Worm (Caenorhabditis elegans): ENCODE measurements around the gene pst-2.
A peak's percentile ranks its signal among the peaks of the same experiment; 100 is the strongest.

Gene pst-2

DNA sequence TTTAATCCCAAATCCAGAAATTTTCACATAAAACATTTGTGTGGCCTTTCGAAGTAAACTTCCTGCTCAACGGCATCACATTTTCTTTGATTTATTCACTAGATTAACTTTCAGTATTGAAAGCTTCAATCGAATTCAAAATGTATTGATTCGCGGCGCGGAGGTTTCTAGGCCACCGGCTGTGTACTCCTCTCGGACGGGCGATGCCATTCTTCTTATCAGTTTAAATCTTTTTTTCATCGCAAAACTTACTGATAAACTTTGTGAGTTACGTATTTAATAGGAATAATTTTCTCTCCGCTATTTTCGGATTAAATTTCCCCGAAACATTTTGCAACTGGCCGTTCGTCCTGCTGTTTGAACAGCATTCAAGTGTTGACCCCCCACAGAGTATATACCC, 41.7 kb downstream of the pst-2 start:
- TF ChIP-seq madf-8 (GFP tag; conservative IDR thresholded peaks at IDR 0.05), result no peak
- no peak for TF ChIP-seq F57A8.1 (GFP tag; optimal IDR thresholded peaks at IDR 0.05)
- peak; percentile 16 for TF ChIP-seq tlf-1 (GFP tag; optimal IDR thresholded peaks at IDR 0.05)
- peak; percentile 4 for TF ChIP-seq somi-1 (GFP tag; optimal IDR thresholded peaks at IDR 0.05)
- peak; percentile 62; the same call in 1 of the 2 replicates for TF ChIP-seq Y67H2A.10 (GFP tag; conservative IDR thresholded peaks at IDR 0.05)
- no peak for TF ChIP-seq xnd-1 (tag; optimal IDR thresholded peaks at IDR 0.05)
- TF ChIP-seq F52B5.7 (tag; optimal IDR thresholded peaks at IDR 0.05), result no peak
- TF ChIP-seq egrh-3 (GFP tag; IDR thresholded peaks at IDR 0.05), result no peak
- TF ChIP-seq hlh-26 (GFP tag; conservative IDR thresholded peaks at IDR 0.05), result no peak
- no peak for TF ChIP-seq dpl-1 (GFP tag; optimal IDR thresholded peaks at IDR 0.05)
- TF ChIP-seq mes-4 (tag; optimal IDR thresholded peaks at IDR 0.05), result no peak
- no peak for TF ChIP-seq lsl-1 (GFP tag; optimal IDR thresholded peaks at IDR 0.05)
- no peak for TF ChIP-seq egl-44 (GFP tag; IDR thresholded peaks at IDR 0.05)
- no peak for TF ChIP-seq ztf-28 (GFP tag; IDR thresholded peaks at IDR 0.05)
- peak; percentile 68 for TF ChIP-seq mcd-1 (GFP tag; IDR thresholded peaks at IDR 0.05)
- no peak for TF ChIP-seq snpc-3.4 (tag; optimal IDR thresholded peaks at IDR 0.05)
- no peak for TF ChIP-seq zfh-2 (GFP tag; conservative IDR thresholded peaks at IDR 0.05)
- no peak for TF ChIP-seq ztf-22 (GFP tag; optimal IDR thresholded peaks at IDR 0.05)
- TF ChIP-seq ceh-100 (GFP tag; IDR thresholded peaks at IDR 0.05), result no peak
- TF ChIP-seq efl-1 (GFP tag; optimal IDR thresholded peaks at IDR 0.05), result peak; percentile 7
- TF ChIP-seq fkh-3 (tag; optimal IDR thresholded peaks at IDR 0.05), result no peak
- no peak for TF ChIP-seq T26A5.8 (tag; optimal IDR thresholded peaks at IDR 0.05)
- TF ChIP-seq sdz-38 (tag; optimal IDR thresholded peaks at IDR 0.05), result no peak
- no peak for TF ChIP-seq F39B2.1 (GFP tag; IDR thresholded peaks at IDR 0.05)
- no peak for TF ChIP-seq ceh-58 (GFP tag; IDR thresholded peaks at IDR 0.05)
- 0 out of 2 replicates have a peak, but pooled peaks have one; percentile 53 for TF ChIP-seq Y53G8AR.9 (GFP tag; conservative IDR thresholded peaks at IDR 0.05)
- TF ChIP-seq rpc-1 (optimal IDR thresholded peaks at IDR 0.05), result no peak
- TF ChIP-seq rpc-1 (tag; optimal IDR thresholded peaks at IDR 0.05), result no peak
- TF ChIP-seq B0261.1 (tag; optimal IDR thresholded peaks at IDR 0.05), result no peak
- no peak for TF ChIP-seq hmg-1.2 (GFP tag; IDR thresholded peaks at IDR 0.05)
- TF ChIP-seq unc-130 (GFP tag; optimal IDR thresholded peaks at IDR 0.05), result peak; percentile 45
- no peak for TF ChIP-seq ztf-3 (GFP tag; optimal IDR thresholded peaks at IDR 0.05)
- no peak for TF ChIP-seq lag-1 (GFP tag; IDR thresholded peaks at IDR 0.05)
- TF ChIP-seq zim-3 (tag; optimal IDR thresholded peaks at IDR 0.05), result peak; percentile 5
- peak; percentile 46; the same call in 1 of the 2 replicates for TF ChIP-seq F33H1.4 (GFP tag; IDR thresholded peaks at IDR 0.05)
- no peak for TF ChIP-seq mel-28 (tag; optimal IDR thresholded peaks at IDR 0.05; ENCODE audit: borderline replicate concordance)
- TF ChIP-seq bed-1 (GFP tag; IDR thresholded peaks at IDR 0.05), result no peak
- TF ChIP-seq repo-1 (tag; optimal IDR thresholded peaks at IDR 0.05), result no peak
- no peak for TF ChIP-seq aptf-3 (GFP tag; IDR thresholded peaks at IDR 0.05)
- TF ChIP-seq ZK185.1 (tag; optimal IDR thresholded peaks at IDR 0.05; ENCODE audit: poor library complexity, severe bottlenecking), result peak; percentile 96
- no peak for TF ChIP-seq ama-1 (optimal IDR thresholded peaks at IDR 0.05)
- no peak for TF ChIP-seq ama-1 (GFP tag; optimal IDR thresholded peaks at IDR 0.05)
- TF ChIP-seq tbx-9 (tag; optimal IDR thresholded peaks at IDR 0.05; ENCODE audit: borderline replicate concordance), result no peak
- TF ChIP-seq F23B12.7 (tag; optimal IDR thresholded peaks at IDR 0.05; ENCODE audit: insufficient read depth), result no peak
- TF ChIP-seq ceh-27 (GFP tag; optimal IDR thresholded peaks at IDR 0.05), result peak; percentile 73
- no peak for TF ChIP-seq F57C9.4 (tag; optimal IDR thresholded peaks at IDR 0.05)
- no peak for TF ChIP-seq hrde-1 (tag; optimal IDR thresholded peaks at IDR 0.05; ENCODE audit: borderline replicate concordance)
- no peak for TF ChIP-seq cebp-1 (GFP tag; IDR thresholded peaks at IDR 0.05)
- peak; percentile 51 for TF ChIP-seq cebp-1 (tag; optimal IDR thresholded peaks at IDR 0.05)
- TF ChIP-seq cebp-2 (GFP tag; IDR thresholded peaks at IDR 0.05), result no peak
- TF ChIP-seq B0336.3 (GFP tag; IDR thresholded peaks at IDR 0.05), result no peak
